Fruit fly (Drosophila melanogaster) Kc167 (cell line): Measurements from ENCODE around the gene neur.

ENCODE experiments used
- Myc ChIP-seq: fragments of >200 bp; optimal IDR thresholded peaks from 2 replicates; lab custom pipeline; 2017; ENCODE audit warnings: missing external identifiers
- h ChIP-seq: fragments of >200 bp; optimal IDR thresholded peaks from 3 replicates; lab custom pipeline; 2018; ENCODE audit warnings: missing external identifiers
- psq ChIP-seq: fragments of >200 bp; optimal IDR thresholded peaks from 2 replicates; lab custom pipeline; 2017; ENCODE audit warnings: missing external identifiers

dm6 chr3R:9043610-9044009, 4.3 kb upstream of the neur start:
- TF ChIP-seq psq (lab: Kevin White, UChicago): no peak
- no peak for TF ChIP-seq h (lab: Kevin White, UChicago)
- TF ChIP-seq Myc: no peak
